Worm (Caenorhabditis elegans): ENCODE measurements around the gene srh-98.
A peak's percentile ranks its signal among the peaks of the same experiment; 100 is the strongest.

The srh-98 gene

ce11 chrV:16213323-16213722 lies 22.2 kb downstream of the srh-98 start:
- TF ChIP-seq ztf-4 (tag; optimal IDR thresholded peaks at IDR 0.05), result no peak
- peak; percentile 14 for TF ChIP-seq nhr-25 (tag; optimal IDR thresholded peaks at IDR 0.05)
- no peak for TF ChIP-seq ZK546.5 (tag; optimal IDR thresholded peaks at IDR 0.05)
- no peak for TF ChIP-seq elt-2 (tag; optimal IDR thresholded peaks at IDR 0.05)
- no peak for TF ChIP-seq nhr-237 (tag; optimal IDR thresholded peaks at IDR 0.05)
- TF ChIP-seq pqm-1 (tag; optimal IDR thresholded peaks at IDR 0.05), result no peak
- no peak for TF ChIP-seq mdl-1 (tag; optimal IDR thresholded peaks at IDR 0.05)
- no peak for TF ChIP-seq R02D3.7 (tag; optimal IDR thresholded peaks at IDR 0.05)
- TF ChIP-seq daf-12 (tag; optimal IDR thresholded peaks at IDR 0.05), result no peak
- TF ChIP-seq elt-3 (tag; optimal IDR thresholded peaks at IDR 0.05), result peak in 2 of 3 experiments; percentile 26 to 43
- no peak for TF ChIP-seq nhr-77 (tag; optimal IDR thresholded peaks at IDR 0.05)
- TF ChIP-seq nhr-23 (tag; optimal IDR thresholded peaks at IDR 0.05), result peak; percentile 39
- no peak for TF ChIP-seq aly-2 (tag; optimal IDR thresholded peaks at IDR 0.05)
- TF ChIP-seq nfya-1 (tag; optimal IDR thresholded peaks at IDR 0.05; ENCODE audit: insufficient read depth), result no peak
- TF ChIP-seq tbx-2 (tag; optimal IDR thresholded peaks at IDR 0.05), result no peak
- no peak for TF ChIP-seq skn-1 (tag; optimal IDR thresholded peaks at IDR 0.05)
- TF ChIP-seq pha-4 (tag; optimal IDR thresholded peaks at IDR 0.05), result no peak
- no peak for TF ChIP-seq eor-1 (tag; optimal IDR thresholded peaks at IDR 0.05)
- no peak for TF ChIP-seq nhr-11 (tag; optimal IDR thresholded peaks at IDR 0.05)
- TF ChIP-seq hmg-11 (tag; optimal IDR thresholded peaks at IDR 0.05), result no peak
- no peak for TF ChIP-seq nhr-12 (tag; optimal IDR thresholded peaks at IDR 0.05)
- TF ChIP-seq ceh-82 (tag; optimal IDR thresholded peaks at IDR 0.05), result no peak
- TF ChIP-seq elt-1 (tag; optimal IDR thresholded peaks at IDR 0.05), result no peak
- TF ChIP-seq nhr-43 (tag; optimal IDR thresholded peaks at IDR 0.05; ENCODE audit: poor library complexity, severe bottlenecking), result peak; percentile 93
- TF ChIP-seq fkh-10 (GFP tag; optimal IDR thresholded peaks at IDR 0.05), result no peak
- TF ChIP-seq egl-5 (tag; optimal IDR thresholded peaks at IDR 0.05), result no peak
- TF ChIP-seq egl-27 (tag; optimal IDR thresholded peaks at IDR 0.05), result no peak
- TF ChIP-seq ceh-28 (tag; optimal IDR thresholded peaks at IDR 0.05), result no peak
- no peak for TF ChIP-seq nhr-76 (tag; optimal IDR thresholded peaks at IDR 0.05)

DNA sequence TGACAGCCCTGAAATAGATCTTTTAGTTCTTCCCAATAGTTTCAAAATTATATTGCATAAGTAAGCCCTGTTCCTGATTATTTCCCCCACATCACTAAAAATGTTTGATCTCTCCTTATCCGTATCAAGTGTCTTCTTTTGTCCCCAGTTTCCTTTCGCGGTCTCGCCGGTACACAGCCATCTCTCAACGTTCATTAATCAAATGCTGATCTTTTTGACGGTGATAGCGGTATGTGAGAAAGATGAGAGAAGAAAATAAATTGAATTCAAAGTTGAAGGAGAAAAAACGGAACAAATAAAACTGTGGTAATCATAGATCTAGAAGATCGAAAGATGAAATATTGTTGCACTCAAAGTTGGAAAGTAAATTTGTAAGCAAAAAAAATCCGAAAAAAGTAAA lies 23.8 kb downstream of the srh-98 start:
- TF ChIP-seq unc-39 (tag; optimal IDR thresholded peaks at IDR 0.05) (no peak), fkh-2 (tag; optimal IDR thresholded peaks at IDR 0.05) (no peak), mml-1 (tag; optimal IDR thresholded peaks at IDR 0.05) (no peak), nhr-12 (tag; optimal IDR thresholded peaks at IDR 0.05) (no peak), tbx-2 (tag; optimal IDR thresholded peaks at IDR 0.05) (no peak), ztf-4 (tag; optimal IDR thresholded peaks at IDR 0.05) (no peak), nhr-43 (tag; optimal IDR thresholded peaks at IDR 0.05; ENCODE audit: poor library complexity, severe bottlenecking) (peak; percentile 26)

DNA sequence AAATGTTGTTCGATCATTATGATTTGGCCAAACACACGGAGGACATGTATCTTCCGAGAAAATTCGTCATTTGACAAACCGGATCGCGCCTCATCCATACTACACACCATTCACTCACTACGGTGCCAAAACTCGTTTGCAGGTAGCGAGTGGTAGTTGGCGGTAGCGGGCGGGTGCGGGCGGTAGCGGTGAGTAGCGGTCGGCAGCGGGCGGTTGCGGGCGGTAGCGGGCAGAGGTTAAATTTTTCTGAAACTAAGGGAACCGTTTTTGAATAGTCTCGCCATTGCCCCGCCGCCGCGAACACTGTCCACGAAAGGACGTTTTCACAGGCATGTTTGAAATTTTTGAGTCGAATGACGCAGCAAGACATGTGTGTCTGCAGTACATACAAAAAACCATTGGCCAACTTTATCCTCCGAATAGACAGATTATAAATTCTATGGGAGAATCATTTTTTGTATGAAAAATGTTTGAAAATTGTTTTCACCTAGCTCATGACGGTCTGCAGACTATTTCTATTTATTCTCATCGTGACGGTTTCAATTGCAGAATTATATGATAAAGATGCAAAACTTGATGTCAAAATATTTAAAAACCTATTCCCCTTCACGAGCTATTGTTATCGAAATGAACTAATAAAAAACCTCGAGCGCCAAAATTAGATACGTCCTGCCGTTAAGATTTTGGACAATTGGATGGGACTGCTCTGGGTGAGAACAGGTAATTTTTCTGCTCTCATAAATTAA lies 25.1 kb downstream of the srh-98 start, which contains the start of gene F11A5.16:
TSS of gene F11A5.16 (plus strand) at position 696 of the 746 bp plus-strand sequence.
- TF ChIP-seq tbx-2 (tag; optimal IDR thresholded peaks at IDR 0.05), result no peak
- no peak for TF ChIP-seq jun-1 (tag; optimal IDR thresholded peaks at IDR 0.05)
- no peak for TF ChIP-seq zag-1 (tag; optimal IDR thresholded peaks at IDR 0.05)
- TF ChIP-seq elt-2 (tag; optimal IDR thresholded peaks at IDR 0.05), result no peak
- no peak for TF ChIP-seq nhr-237 (tag; optimal IDR thresholded peaks at IDR 0.05)
- no peak for TF ChIP-seq pqm-1 (tag; optimal IDR thresholded peaks at IDR 0.05)
- no peak for TF ChIP-seq eor-1 (tag; optimal IDR thresholded peaks at IDR 0.05)
- TF ChIP-seq nhr-77 (tag; optimal IDR thresholded peaks at IDR 0.05), result no peak
- no peak for TF ChIP-seq fkh-10 (GFP tag; optimal IDR thresholded peaks at IDR 0.05)
- TF ChIP-seq elt-3 (tag; optimal IDR thresholded peaks at IDR 0.05), result no peak
- no peak for TF ChIP-seq fkh-2 (tag; optimal IDR thresholded peaks at IDR 0.05)
- no peak for TF ChIP-seq sea-2 (GFP tag; optimal IDR thresholded peaks at IDR 0.05)
- no peak for TF ChIP-seq mdl-1 (tag; optimal IDR thresholded peaks at IDR 0.05)
- TF ChIP-seq ceh-16 (tag; optimal IDR thresholded peaks at IDR 0.05), result no peak
- TF ChIP-seq egl-27 (tag; optimal IDR thresholded peaks at IDR 0.05), result no peak
- no peak for TF ChIP-seq ceh-28 (tag; optimal IDR thresholded peaks at IDR 0.05)
- no peak for TF ChIP-seq lin-39 (tag; optimal IDR thresholded peaks at IDR 0.05)
- no peak for TF ChIP-seq skn-1 (tag; optimal IDR thresholded peaks at IDR 0.05)
- TF ChIP-seq nhr-67 (tag; optimal IDR thresholded peaks at IDR 0.05), result no peak

Measured in whole organism, L3 larva.